Worm (Caenorhabditis elegans) whole organism, L3 larva: ENCODE measurements around the gene twk-48.

Experiments used
- R02D3.7 ChIP-seq: fragments of 150-350 bp; optimal IDR thresholded peaks from 2 replicates; lab custom pipeline; 2014; ENCODE audit warnings: missing biosample characterization, missing genetic modification characterization
- aly-2 ChIP-seq: fragments of 150-350 bp; optimal IDR thresholded peaks from 2 replicates; lab custom pipeline; 2014; ENCODE audit warnings: missing biosample characterization, missing genetic modification characterization
- ceh-28 ChIP-seq: fragments of 150-350 bp; optimal IDR thresholded peaks from 2 replicates; lab custom pipeline; 2014; ENCODE audit warnings: missing biosample characterization, missing genetic modification reagents, missing genetic modification characterization
- ceh-9 ChIP-seq: sonication (generic microtip); optimal IDR thresholded peaks from 2 replicates; lab custom pipeline; 2018; ENCODE audit warnings: missing biosample characterization, missing genetic modification characterization
- daf-12 ChIP-seq: fragments of 150-350 bp; optimal IDR thresholded peaks from 2 replicates; lab custom pipeline; 2014; ENCODE audit warnings: missing biosample characterization, missing genetic modification reagents, missing genetic modification characterization
- egl-27 ChIP-seq: sonication (generic microtip); optimal IDR thresholded peaks from 4 replicates; lab custom pipeline; 2017; ENCODE audit warnings: missing biosample characterization, missing genetic modification reagents, missing genetic modification characterization
- egl-5 ChIP-seq: fragments of 150-350 bp; optimal IDR thresholded peaks from 2 replicates; lab custom pipeline; 2017; ENCODE audit warnings: missing biosample characterization, missing genetic modification reagents, missing genetic modification characterization, inconsistent platforms
- elt-1 ChIP-seq: fragments of 150-350 bp; optimal IDR thresholded peaks from 2 replicates; lab custom pipeline; 2014; ENCODE audit warnings: missing biosample characterization, missing genetic modification characterization
- elt-2 ChIP-seq: sonication (generic microtip); optimal IDR thresholded peaks from 2 replicates; lab custom pipeline; 2016; ENCODE audit warnings: missing genetic modification reagents, mild to moderate bottlenecking, missing genetic modification characterization, missing compliant biosample characterization
- elt-3 ChIP-seq, 3 experiments: fragments of 150-350 bp in 1 of 3; sonication (generic microtip) in 2 of 3; optimal IDR thresholded peaks; 2 replicates in 2 of 3; 4 replicates in 1 of 3; lab custom pipeline; 2014 to 2017; ENCODE audit warnings: missing biosample characterization in 3 of 3, missing genetic modification characterization in 3 of 3
- eor-1 ChIP-seq, 2 experiments: fragments of 150-350 bp; optimal IDR thresholded peaks; 2 replicates each; lab custom pipeline; 2014 to 2018; ENCODE audit warnings: missing biosample characterization in 2 of 2, missing genetic modification characterization in 2 of 2
- fkh-10 ChIP-seq: sonication (generic microtip); optimal IDR thresholded peaks from 2 replicates; lab custom pipeline; 2017; ENCODE audit warnings: missing biosample characterization, missing genetic modification reagents, missing genetic modification characterization
- jun-1 ChIP-seq: fragments of 150-350 bp; optimal IDR thresholded peaks from 2 replicates; lab custom pipeline; 2014; ENCODE audit warnings: missing biosample characterization, missing genetic modification reagents, missing genetic modification characterization
- lin-15B ChIP-seq: fragments of 150-350 bp; optimal IDR thresholded peaks from 2 replicates; lab custom pipeline; 2014; ENCODE audit warnings: missing biosample characterization, missing genetic modification characterization
- lin-39 ChIP-seq: fragments of 150-350 bp; optimal IDR thresholded peaks from 2 replicates; lab custom pipeline; 2018; ENCODE audit warnings: missing biosample characterization, missing genetic modification reagents, missing genetic modification characterization
- lsy-12 ChIP-seq: sonication (generic microtip); optimal IDR thresholded peaks from 2 replicates; lab custom pipeline; 2016; ENCODE audit warnings: mild to moderate bottlenecking, missing genetic modification characterization, missing compliant biosample characterization
- nfya-1 ChIP-seq: sonication (generic microtip); optimal IDR thresholded peaks from 2 replicates; lab custom pipeline; 2017; ENCODE audit warnings: missing genetic modification characterization, mild to moderate bottlenecking, missing compliant biosample characterization, antibody characterized with exemption, moderate library complexity; ENCODE audit not compliant: insufficient read depth
- nhr-11 ChIP-seq: fragments of 150-350 bp; optimal IDR thresholded peaks from 2 replicates; lab custom pipeline; 2014; ENCODE audit warnings: missing biosample characterization, missing genetic modification characterization
- nhr-23 ChIP-seq: fragments of 150-350 bp; optimal IDR thresholded peaks from 2 replicates; lab custom pipeline; 2014; ENCODE audit warnings: missing biosample characterization, missing genetic modification reagents, missing genetic modification characterization
- nhr-25 ChIP-seq: sonication (generic microtip); optimal IDR thresholded peaks from 2 replicates; lab custom pipeline; 2017; ENCODE audit warnings: missing biosample characterization, missing genetic modification characterization
- nhr-28 ChIP-seq: fragments of 150-350 bp; optimal IDR thresholded peaks from 2 replicates; lab custom pipeline; 2014; ENCODE audit warnings: missing biosample characterization, missing genetic modification characterization
- nhr-67 ChIP-seq: fragments of 150-350 bp; optimal IDR thresholded peaks from 2 replicates; lab custom pipeline; 2014; ENCODE audit warnings: missing biosample characterization, missing genetic modification characterization
- nhr-76 ChIP-seq: fragments of 150-350 bp; sonication (generic microtip); optimal IDR thresholded peaks from 5 replicates; lab custom pipeline; 2014; ENCODE audit warnings: missing biosample characterization, missing genetic modification characterization
- pha-4 ChIP-seq: fragments of 150-350 bp; optimal IDR thresholded peaks from 2 replicates; lab custom pipeline; 2014; ENCODE audit warnings: missing biosample characterization, missing genetic modification reagents, missing genetic modification characterization
- pqm-1 ChIP-seq: fragments of 150-350 bp; optimal IDR thresholded peaks from 2 replicates; lab custom pipeline; 2017; ENCODE audit warnings: missing biosample characterization, missing genetic modification characterization, inconsistent platforms
- sea-2 ChIP-seq: fragments of 150-350 bp; sonication (generic microtip); optimal IDR thresholded peaks from 4 replicates; lab custom pipeline; 2014; ENCODE audit warnings: missing biosample characterization, missing genetic modification reagents, missing genetic modification characterization
- skn-1 ChIP-seq: fragments of 150-350 bp; optimal IDR thresholded peaks from 2 replicates; lab custom pipeline; 2014; ENCODE audit warnings: missing biosample characterization, missing genetic modification characterization
- snpc-4 ChIP-seq: fragments of 150-350 bp; optimal IDR thresholded peaks from 2 replicates; lab custom pipeline; 2014; ENCODE audit warnings: missing biosample characterization, missing genetic modification characterization
- unc-39 ChIP-seq: sonication (generic microtip); optimal IDR thresholded peaks from 4 replicates; lab custom pipeline; 2017; ENCODE audit warnings: missing biosample characterization, missing genetic modification characterization
- unc-62 ChIP-seq: fragments of 150-350 bp; sonication (generic microtip); optimal IDR thresholded peaks from 4 replicates; lab custom pipeline; 2014; ENCODE audit warnings: missing biosample characterization, missing genetic modification reagents, missing genetic modification characterization
- zag-1 ChIP-seq: fragments of 150-350 bp; optimal IDR thresholded peaks from 2 replicates; lab custom pipeline; 2014; ENCODE audit warnings: missing biosample characterization, missing genetic modification characterization
- ztf-11 ChIP-seq: fragments of 150-350 bp; optimal IDR thresholded peaks from 2 replicates; lab custom pipeline; 2014; ENCODE audit warnings: missing biosample characterization, missing genetic modification characterization
- ztf-4 ChIP-seq: fragments of 150-350 bp; optimal IDR thresholded peaks from 2 replicates; lab custom pipeline; 2014; ENCODE audit warnings: missing biosample characterization, missing genetic modification characterization

Gene twk-48

ce11 chrIII:9843715-9844114 lies 16.8 kb upstream of the twk-48 start, which contains the start of gene K11H3.5:
Gene K11H3.5, plus strand, starts transcription at chrIII:9843768.
- no peak for TF ChIP-seq nhr-25

ce11 chrIII:9846093-9846492 lies 14.4 kb upstream of the twk-48 start, which contains the start of gene K11H3.2:
Gene K11H3.2, plus strand, starts transcription at chrIII:9846393.
- TF ChIP-seq daf-12 (tag; lab: Kevin White, UChicago) (no peak), aly-2 (tag; lab: Kevin White, UChicago) (no peak), egl-5 (tag; lab: Kevin White, UChicago) (no peak), snpc-4 (tag; lab: Kevin White, UChicago) (no peak), ceh-28 (no peak), lin-15B (no peak), elt-3 (tag; optimal IDR thresholded peaks at IDR 0.05; lab: Kevin White, UChicago) (no peak)
- TF ChIP-seq, all 47 proteins: peak for 0

- peak; percentile 20 for TF ChIP-seq egl-5 (tag; lab: Kevin White, UChicago)
- TF ChIP-seq unc-62 = no peak
- peak; percentile 73 for TF ChIP-seq lin-15B
- no peak for TF ChIP-seq sea-2 (GFP tag; lab: Kevin White, UChicago)
- peak; percentile 5 for TF ChIP-seq snpc-4 (tag; lab: Kevin White, UChicago)
- peak; percentile 64 for TF ChIP-seq nfya-1
- peak; percentile 55 for TF ChIP-seq pha-4 (tag; lab: Kevin White, UChicago)
- no peak for TF ChIP-seq nhr-23 (tag; lab: Kevin White, UChicago)
- TF ChIP-seq lin-39 (tag; lab: Kevin White, UChicago) = peak; percentile 10
- TF ChIP-seq elt-2 = peak; percentile 0
- no peak for TF ChIP-seq unc-39
Observed at ce11 chrIII:9848083-9848482, 12.4 kb upstream of the twk-48 start, which contains the start of gene mrpl-36. Gene mrpl-36, minus strand, starts transcription at chrIII:9848116.

ce11 chrIII:9848603-9849002 lies 11.9 kb upstream of the twk-48 start:
- TF ChIP-seq sea-2 (GFP tag; lab: Kevin White, UChicago) (no peak), skn-1 (no peak), zag-1 (tag; lab: Kevin White, UChicago) (no peak), elt-1 (no peak), ztf-4 (tag; lab: Kevin White, UChicago) (no peak), fkh-10 (GFP tag; lab: Kevin White, UChicago) (no peak), unc-39 (no peak), egl-27 (tag; lab: Kevin White, UChicago) (no peak), nhr-11 (tag; lab: Kevin White, UChicago) (no peak), nfya-1 (no peak), ceh-28 (no peak), daf-12 (tag; lab: Kevin White, UChicago) (no peak), lsy-12 (tag; lab: Kevin White, UChicago) (no peak), ztf-11 (no peak)

- no peak for TF ChIP-seq eor-1 (tag; optimal IDR thresholded peaks at IDR 0.05; lab: Kevin White, UChicago)
- peak; percentile 82 for TF ChIP-seq pqm-1
- no peak for TF ChIP-seq nfya-1
- peak; percentile 75 for TF ChIP-seq pha-4 (tag; lab: Kevin White, UChicago)
- TF ChIP-seq aly-2 (tag; lab: Kevin White, UChicago) = no peak
- no peak for TF ChIP-seq nhr-23 (tag; lab: Kevin White, UChicago)
- TF ChIP-seq nhr-76 (tag; lab: Kevin White, UChicago) = no peak
- no peak for TF ChIP-seq jun-1 (tag; lab: Kevin White, UChicago)
- no peak for TF ChIP-seq nhr-28 (tag; lab: Kevin White, UChicago)
- TF ChIP-seq R02D3.7 (tag; lab: Kevin White, UChicago) = no peak
- peak; percentile 67 for TF ChIP-seq skn-1
- TF ChIP-seq nhr-67 (tag; lab: Kevin White, UChicago) = no peak
- TF ChIP-seq elt-3 (tag; optimal IDR thresholded peaks at IDR 0.05; lab: Kevin White, UChicago) = peak in 2 of 3 experiments; percentile 9 to 57
- peak; percentile 77 for TF ChIP-seq elt-2
- peak; percentile 59 for TF ChIP-seq ceh-28
Observed at ce11 chrIII:9849950-9850349, 10.6 kb upstream of the twk-48 start.

ce11 chrIII:9850877-9851276 lies 9.7 kb upstream of the twk-48 start:
- no peak for TF ChIP-seq pha-4 (tag; lab: Kevin White, UChicago)
- peak; percentile 21 for TF ChIP-seq elt-2
- TF ChIP-seq ceh-9 (tag; lab: Kevin White, UChicago) = no peak
- peak; percentile 49 for TF ChIP-seq pqm-1
